Fruit fly (Drosophila melanogaster) whole organism, wandering third instar larva: ENCODE results near the gene CG11902.
A peak's percentile ranks its signal among the peaks of the same experiment; 100 is the strongest.

ENCODE experiments used
- CrebA ChIP-seq: fragments of 200-800 bp; sonication (Bioruptor generic); optimal IDR thresholded peaks from 2 replicates; lab custom pipeline; 2016; ENCODE audit warnings: missing biosample characterization, mild to moderate bottlenecking, missing genetic modification characterization, borderline replicate concordance
- Dfd ChIP-seq: fragments of >200 bp; optimal IDR thresholded peaks from 2 replicates; lab custom pipeline; 2017; ENCODE audit warnings: missing biosample characterization, missing genetic modification characterization
- Dif ChIP-seq: fragments of 200-275, 200-300 bp; sonication (Bioruptor generic); optimal IDR thresholded peaks from 2 replicates; lab custom pipeline; 2018; ENCODE audit warnings: missing biosample characterization, missing genetic modification characterization; ENCODE audit not compliant: partially characterized antibody
- GATAd ChIP-seq: sonication (Bioruptor generic); optimal IDR thresholded peaks from 2 replicates; lab custom pipeline; 2016; ENCODE audit warnings: missing biosample characterization, missing genetic modification characterization
- Hnf4 ChIP-seq: fragments of 200-800 bp; sonication (Bioruptor generic); optimal IDR thresholded peaks from 2 replicates; lab custom pipeline; 2016; ENCODE audit warnings: missing biosample characterization, mild to moderate bottlenecking, missing genetic modification characterization
- Hr78 ChIP-seq: fragments of >200 bp; optimal IDR thresholded peaks from 2 replicates; lab custom pipeline; 2017; ENCODE audit warnings: missing biosample characterization, missing genetic modification characterization
- Myc ChIP-seq: fragments of >200 bp; optimal IDR thresholded peaks from 2 replicates; lab custom pipeline; 2017
- N ChIP-seq: fragments of >200 bp; optimal IDR thresholded peaks from 2 replicates; lab custom pipeline; 2018; ENCODE audit warnings: missing biosample characterization, missing external identifiers, missing genetic modification characterization
- OdsH ChIP-seq: fragments of 200-800 bp; sonication (Bioruptor generic); optimal IDR thresholded peaks from 2 replicates; lab custom pipeline; 2016; ENCODE audit warnings: missing biosample characterization, mild to moderate bottlenecking, missing genetic modification characterization
- Rel ChIP-seq, 2 experiments: fragments of 200-800 bp; sonication (Bioruptor generic) in 1 of 2; optimal IDR thresholded peaks; 2 replicates in 1 of 2; 3 replicates in 1 of 2; lab custom pipeline; 2016 to 2019; ENCODE audit warnings: mild to moderate bottlenecking in 2 of 2, missing biosample characterization in 2 of 2, missing genetic modification characterization in 2 of 2, moderate library complexity in 1 of 2
- Sp1 ChIP-seq: fragments of 200-800 bp; sonication (Bioruptor generic); optimal IDR thresholded peaks from 3 replicates; lab custom pipeline; 2019; ENCODE audit warnings: missing biosample characterization, mild to moderate bottlenecking, missing genetic modification characterization, moderate library complexity
- Vsx2 ChIP-seq: fragments of 200-300, 225-300 bp; sonication (Bioruptor generic); optimal IDR thresholded peaks from 2 replicates; lab custom pipeline; 2018; ENCODE audit warnings: missing biosample characterization, missing genetic modification characterization; ENCODE audit not compliant: partially characterized antibody
- br ChIP-seq: fragments of 200-800 bp; sonication (Bioruptor generic); optimal IDR thresholded peaks from 2 replicates; lab custom pipeline; 2016; ENCODE audit warnings: missing biosample characterization, missing genetic modification characterization
- brk ChIP-seq: fragments of 200-800 bp; sonication (Bioruptor generic); optimal IDR thresholded peaks from 2 replicates; lab custom pipeline; 2016; ENCODE audit warnings: missing biosample characterization, mild to moderate bottlenecking, missing genetic modification characterization
- dl ChIP-seq, 2 experiments: fragments of 175-275, 200-275 bp in 1 of 2; fragments of 200-275 bp in 1 of 2; sonication (Bioruptor generic); optimal IDR thresholded peaks; lab custom pipeline; 2018; ENCODE audit warnings: mild to moderate bottlenecking in 2 of 2, missing biosample characterization in 2 of 2, missing genetic modification characterization in 2 of 2, moderate library complexity in 2 of 2; ENCODE audit not compliant: partially characterized antibody in 2 of 2, insufficient read depth in 1 of 2
- dsf ChIP-seq: sonication (Bioruptor generic); optimal IDR thresholded peaks from 2 replicates; lab custom pipeline; 2016; ENCODE audit warnings: missing biosample characterization, missing genetic modification characterization, borderline replicate concordance
- ey ChIP-seq: fragments of 200-800 bp; sonication (Bioruptor generic); optimal IDR thresholded peaks from 2 replicates; lab custom pipeline; 2016; ENCODE audit warnings: missing biosample characterization, missing genetic modification characterization
- foxo ChIP-seq, 2 experiments: fragments of 200-800 bp; sonication (Bioruptor generic); optimal IDR thresholded peaks; 2 replicates in 1 of 2; 3 replicates in 1 of 2; lab custom pipeline; 2016 to 2017; ENCODE audit warnings: missing biosample characterization in 2 of 2, missing genetic modification characterization in 2 of 2
- h ChIP-seq: fragments of 200-800 bp; sonication (Bioruptor generic); optimal IDR thresholded peaks from 3 replicates; lab custom pipeline; 2016; ENCODE audit warnings: missing biosample characterization, mild to moderate bottlenecking, missing genetic modification characterization
- jim ChIP-seq: fragments of 175-275, 200-325 bp; sonication (Bioruptor generic); optimal IDR thresholded peaks from 2 replicates; lab custom pipeline; 2016; ENCODE audit warnings: missing biosample characterization, mild to moderate bottlenecking, missing genetic modification characterization
- lola ChIP-seq: fragments of >200 bp; optimal IDR thresholded peaks from 2 replicates; lab custom pipeline; 2017; ENCODE audit warnings: missing biosample characterization, missing genetic modification characterization
- pan ChIP-seq: fragments of >200 bp; optimal IDR thresholded peaks from 2 replicates; lab custom pipeline; 2017
- sage ChIP-seq: fragments of 200-800 bp; sonication (Bioruptor generic); optimal IDR thresholded peaks from 2 replicates; lab custom pipeline; 2016; ENCODE audit warnings: missing biosample characterization, mild to moderate bottlenecking, missing genetic modification characterization
- sv ChIP-seq: fragments of 200-800 bp; sonication (Bioruptor generic); optimal IDR thresholded peaks from 3 replicates; lab custom pipeline; 2016; ENCODE audit warnings: missing biosample characterization, missing genetic modification characterization
- tai ChIP-seq: sonication (Bioruptor generic); optimal IDR thresholded peaks from 2 replicates; lab custom pipeline; 2016; ENCODE audit warnings: missing biosample characterization, missing genetic modification characterization
- usp ChIP-seq: fragments of >200 bp; optimal IDR thresholded peaks from 2 replicates; lab custom pipeline; 2017; ENCODE audit warnings: missing biosample characterization, missing genetic modification characterization

The CG11902 gene

DNA sequence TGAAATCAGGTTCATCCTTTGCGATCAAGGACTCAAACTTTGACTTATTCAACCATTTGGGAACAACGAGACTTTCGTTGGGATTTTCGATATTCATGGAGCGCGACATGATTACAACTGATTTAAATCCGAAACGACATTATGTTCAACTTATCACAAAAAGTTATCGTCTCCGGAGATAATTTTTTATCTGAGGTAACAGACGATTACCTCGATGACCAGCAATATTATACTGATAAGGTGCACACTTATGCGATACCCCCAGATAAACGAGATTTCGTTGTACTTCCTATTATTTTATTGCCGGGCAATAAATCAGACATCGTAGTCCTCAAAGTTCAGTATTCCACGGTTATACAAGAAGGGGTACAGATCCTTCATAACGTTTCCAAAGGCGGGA, 37.4 kb upstream of the CG11902 start, which contains the start of gene CG31097:
Gene CG31097 (minus strand): TSS at position 101 of the 400 bp plus-strand sequence.
- no peak for TF ChIP-seq Myc
- TF ChIP-seq Hnf4 (GFP tag; lab: Kevin White, UChicago): no peak
- no peak for TF ChIP-seq Rel (GFP tag; optimal IDR thresholded peaks at IDR 0.05; lab: Kevin White, UChicago)
- TF ChIP-seq Rel (tag; optimal IDR thresholded peaks at IDR 0.05; lab: Kevin White, UChicago): no peak

DNA sequence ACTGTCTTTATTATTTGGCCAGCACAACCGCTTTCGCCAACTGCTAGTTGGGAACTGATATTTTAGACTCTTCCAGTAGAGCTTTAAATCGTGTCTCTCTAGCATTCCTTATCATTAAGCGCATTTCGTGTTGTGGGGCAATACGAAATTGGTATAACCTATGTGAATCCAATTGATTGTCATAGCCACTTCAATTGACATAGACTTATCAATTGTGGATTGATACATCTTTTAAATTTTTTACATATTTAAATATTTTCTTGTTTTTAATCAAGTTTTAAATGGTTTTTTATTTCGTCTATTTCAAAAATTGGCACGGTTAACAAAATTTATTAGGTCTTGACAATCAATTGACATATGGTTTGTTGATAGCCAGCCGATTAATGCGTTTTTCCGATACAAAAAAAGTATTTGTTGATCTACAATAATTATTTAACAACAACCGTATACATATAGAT, 35.5 kb upstream of the CG11902 start, which contains the start of gene CG31288:
Gene CG31288 (minus strand): TSS at position 51 of the 458 bp plus-strand sequence.
- TF ChIP-seq Vsx2 (GFP tag; lab: Kevin White, UChicago) (no peak), Sp1 (no peak), Hr78 (GFP tag; lab: Kevin White, UChicago) (no peak), N (GFP tag; lab: Kevin White, UChicago) (no peak), dl (GFP tag; optimal IDR thresholded peaks at IDR 0.05; lab: Kevin White, UChicago; ENCODE audit: insufficient read depth in 1 of 2, partially characterized antibody in 2 of 2) (no peak), ey (GFP tag; lab: Kevin White, UChicago) (no peak), h (GFP tag; lab: Kevin White, UChicago) (no peak)
- TF ChIP-seq, all 38 proteins: peak for 0

DNA sequence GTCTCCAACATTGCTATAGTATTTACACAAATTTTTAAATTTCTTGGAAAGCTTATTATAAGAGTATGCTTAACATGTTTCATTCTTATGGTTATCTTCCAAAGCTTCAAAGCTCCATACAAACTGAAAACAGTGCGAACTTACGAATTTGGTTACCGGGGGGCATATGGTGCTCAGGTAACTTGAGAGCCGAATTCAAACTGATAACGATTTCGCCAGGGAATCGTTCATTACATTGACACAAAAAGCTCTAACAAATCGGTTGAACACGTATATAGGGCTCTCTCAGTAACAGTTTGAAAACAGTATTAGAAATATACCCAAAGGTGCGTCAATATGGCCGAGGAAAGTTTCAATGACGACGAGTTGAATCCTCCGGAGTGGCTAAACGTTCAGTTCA, 34.5 kb upstream of the CG11902 start, which contains the start of gene CG13659:
Gene CG13659 (plus strand): TSS at position 317 of the 400 bp plus-strand sequence.
- TF ChIP-seq Hr78 (GFP tag; lab: Kevin White, UChicago): no peak
- no peak for TF ChIP-seq ey (GFP tag; lab: Kevin White, UChicago)
- TF ChIP-seq dsf: no peak
- no peak for TF ChIP-seq Rel (GFP tag; optimal IDR thresholded peaks at IDR 0.05; lab: Kevin White, UChicago)
- TF ChIP-seq Rel (tag; optimal IDR thresholded peaks at IDR 0.05; lab: Kevin White, UChicago): no peak
- TF ChIP-seq Vsx2 (GFP tag; lab: Kevin White, UChicago): no peak

DNA sequence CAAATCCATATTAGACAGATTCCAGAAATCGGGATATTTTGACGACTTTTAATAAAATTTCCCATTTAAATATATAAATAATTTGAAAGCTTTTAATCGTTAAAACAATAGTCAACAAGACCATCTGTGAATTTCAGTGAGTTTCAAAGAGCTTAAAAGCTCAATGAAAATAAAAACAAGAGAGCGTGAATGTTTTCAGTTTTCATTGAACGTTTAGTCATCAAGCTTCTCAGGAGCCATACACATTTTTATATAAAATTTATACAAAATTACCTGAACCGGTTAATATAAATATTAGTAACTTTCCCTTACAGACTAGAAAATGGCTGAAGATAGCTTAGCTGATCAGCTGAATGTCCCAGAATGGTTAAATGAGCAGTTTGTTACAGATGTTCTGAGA, 32.8 kb upstream of the CG11902 start, which contains the start of gene CG31370:
Gene CG31370 (plus strand): TSS at position 226 of the 400 bp plus-strand sequence.
- TF ChIP-seq OdsH (GFP tag; lab: Kevin White, UChicago) (no peak), brk (GFP tag; lab: Kevin White, UChicago) (peak; percentile 57)

DNA sequence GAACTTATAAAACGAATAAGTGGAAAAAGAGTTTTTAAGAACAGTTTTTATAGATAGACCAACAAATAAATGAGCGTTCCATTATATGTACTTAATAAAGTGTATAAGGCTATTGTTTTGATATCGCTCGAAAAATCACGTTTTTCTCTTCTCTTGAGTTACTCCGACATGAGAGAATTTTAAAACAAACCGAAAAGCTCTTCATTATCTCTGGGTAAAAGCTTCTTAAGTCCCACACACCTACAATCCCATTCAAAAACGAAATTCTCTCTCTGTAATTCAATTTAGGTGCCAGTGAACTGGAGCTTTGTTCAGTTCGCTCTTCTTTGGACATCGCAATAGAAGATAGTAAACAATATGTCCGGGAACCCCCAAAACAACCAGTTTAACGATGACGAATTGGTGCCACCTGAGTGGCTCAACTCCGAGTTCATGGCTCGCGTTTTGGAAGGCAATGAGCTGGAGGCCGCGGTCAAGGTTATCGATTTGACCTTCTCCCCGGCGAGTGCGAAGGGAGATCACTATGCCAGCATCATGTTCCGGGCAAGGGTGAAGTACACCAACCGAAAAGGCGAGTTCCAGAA, 31.1 kb upstream of the CG11902 start, which contains the start of gene CG31436:
Gene CG31436 (plus strand): TSS at position 281 of the 584 bp plus-strand sequence.
- TF ChIP-seq dsf: no peak
- no peak for TF ChIP-seq N (GFP tag; lab: Kevin White, UChicago)
- TF ChIP-seq GATAd: no peak
- no peak for TF ChIP-seq Dif (GFP tag; lab: Kevin White, UChicago)
- no peak for TF ChIP-seq foxo (GFP tag; optimal IDR thresholded peaks at IDR 0.05; lab: Kevin White, UChicago)
- no peak for TF ChIP-seq jim (GFP tag; lab: Kevin White, UChicago)
- no peak for TF ChIP-seq h (GFP tag; lab: Kevin White, UChicago)
- TF ChIP-seq tai (GFP tag; lab: Kevin White, UChicago): no peak
- no peak for TF ChIP-seq Dfd (GFP tag; lab: Kevin White, UChicago)
- TF ChIP-seq CrebA (GFP tag; lab: Kevin White, UChicago): peak; percentile 17
- peak; percentile 26 for TF ChIP-seq sage (GFP tag; lab: Kevin White, UChicago)
- TF ChIP-seq usp (GFP tag; lab: Kevin White, UChicago): no peak
- TF ChIP-seq brk (GFP tag; lab: Kevin White, UChicago): peak; percentile 17
- TF ChIP-seq pan (lab: Kevin White, UChicago): no peak
- no peak for TF ChIP-seq Rel (GFP tag; optimal IDR thresholded peaks at IDR 0.05; lab: Kevin White, UChicago)
- peak; percentile 99 for TF ChIP-seq Rel (tag; optimal IDR thresholded peaks at IDR 0.05; lab: Kevin White, UChicago)
- no peak for TF ChIP-seq br (GFP tag; lab: Kevin White, UChicago)
- TF ChIP-seq Myc: no peak
- no peak for TF ChIP-seq Sp1
- TF ChIP-seq sv: no peak
- TF ChIP-seq lola (GFP tag; lab: Kevin White, UChicago): no peak
